Worm (Caenorhabditis elegans) whole organism, L4/young adult: ENCODE data around the gene mre-11.

Experiments
- W03F9.2 ChIP-seq: fragments of 150-350 bp; optimal IDR thresholded peaks from 2 replicates; lab custom pipeline; 2014; ENCODE audit warnings: missing biosample characterization, missing genetic modification characterization
- dao-5 ChIP-seq: sonication (generic microtip); optimal IDR thresholded peaks from 2 replicates; lab custom pipeline; 2016; ENCODE audit warnings: missing genotype, missing genetic modification characterization, moderate library complexity, missing compliant biosample characterization
- him-1 ChIP-seq: sonication (generic microtip); optimal IDR thresholded peaks from 2 replicates; lab custom pipeline; 2016; ENCODE audit warnings: missing genotype, missing genetic modification reagents, missing genetic modification characterization, missing compliant biosample characterization

- no peak for TF ChIP-seq him-1 (tag; lab: Kevin White, UChicago)
- no peak for TF ChIP-seq W03F9.2 (tag; lab: Kevin White, UChicago)
- no peak for TF ChIP-seq dao-5 (tag; lab: Kevin White, UChicago)
Observed at ce11 chrV:10762695-10763094, 26.0 kb upstream of the mre-11 start, which contains the start of gene sre-6.
